Comparison of ENCODE assay signal across 4 fruit fly cellular contexts in genomic region chr3R:26462173-26462959, dm6.
TF ChIP-seq lines count a peak whose summit lies in the region.

No protein-coding gene starts in this region.

- TF ChIP-seq CTCF in whole organism, embryonic (GFP tag; optimal IDR thresholded peaks at IDR 0.05; lab: Kevin White, UChicago): no peak

TF ChIP-seq in whole organism, 6 proteins besides CTCF, POLR2A, EP300 and RAD21:
- TF ChIP-seq CG8478 (optimal IDR thresholded peaks at IDR 0.05; lab: Kevin White, UChicago) (no peak), Dll (optimal IDR thresholded peaks at IDR 0.05; lab: Kevin White, UChicago) (peak; percentile 15), pan (optimal IDR thresholded peaks at IDR 0.05; lab: Kevin White, UChicago) (no peak), psq (optimal IDR thresholded peaks at IDR 0.05; lab: Kevin White, UChicago) (no peak)

TF ChIP-seq in whole organism, embryonic, 481 proteins besides CTCF, POLR2A, EP300 and RAD21 (continues in another document):
- no peak for TF ChIP-seq CG7372 (GFP tag; IDR thresholded peaks at IDR 0.05; lab: Robert Waterston, UW)
- TF ChIP-seq CG8359 (GFP tag; optimal IDR thresholded peaks at IDR 0.05; lab: Kevin White, UChicago; ENCODE audit: borderline replicate concordance): no peak
- TF ChIP-seq ato (GFP tag; IDR thresholded peaks at IDR 0.05; lab: Robert Waterston, UW; ENCODE audit: partially characterized antibody): no peak
- no peak; the same call in 2 of the 3 replicates for TF ChIP-seq CG17361 (GFP tag; IDR thresholded peaks at IDR 0.05; lab: Robert Waterston, UW)
- peak; percentile 5; the same call in 1 of the 2 replicates for TF ChIP-seq CG10321 (GFP tag; IDR thresholded peaks at IDR 0.05; lab: Robert Waterston, UW)
- TF ChIP-seq CG31441 (GFP tag; IDR thresholded peaks at IDR 0.05; lab: Robert Waterston, UW): peak; percentile 51; the same call in 1 of the 2 replicates
- peak; percentile 58 for TF ChIP-seq dmrt99B (tag; optimal IDR thresholded peaks at IDR 0.05; lab: Kevin White, UChicago)
- peak; percentile 1 for TF ChIP-seq CG6854 (GFP tag; optimal IDR thresholded peaks at IDR 0.05; lab: Kevin White, UChicago)
- no peak for TF ChIP-seq ro (GFP tag; IDR thresholded peaks at IDR 0.05; lab: Robert Waterston, UW)
- 0 out of 2 replicates have a peak, but pooled peaks have one; percentile 22 for TF ChIP-seq stc (GFP tag; IDR thresholded peaks at IDR 0.05; lab: Robert Waterston, UW)
- TF ChIP-seq vvl (GFP tag; IDR thresholded peaks at IDR 0.05; lab: Robert Waterston, UW): peak; percentile 60; the same call in 1 of the 2 replicates
- peak; percentile 22; the same call in 2 of the 3 replicates for TF ChIP-seq tgo (GFP tag; IDR thresholded peaks at IDR 0.05; lab: Robert Waterston, UW)
- peak; percentile 3 for TF ChIP-seq lilli (GFP tag; optimal IDR thresholded peaks at IDR 0.05; lab: Kevin White, UChicago)
- 0 out of 2 replicates have a peak, but pooled peaks have one; percentile 31 for TF ChIP-seq CG17328 (GFP tag; IDR thresholded peaks at IDR 0.05; lab: Robert Waterston, UW)
- peak; percentile 79 for TF ChIP-seq Blimp-1 (GFP tag; optimal IDR thresholded peaks at IDR 0.05; lab: Kevin White, UChicago)
- TF ChIP-seq CG9817 (tag; optimal IDR thresholded peaks at IDR 0.05; lab: Kevin White, UChicago): no peak
- TF ChIP-seq sima (GFP tag; optimal IDR thresholded peaks at IDR 0.05; lab: Kevin White, UChicago): no peak
- TF ChIP-seq CG2120 (GFP tag; optimal IDR thresholded peaks at IDR 0.05; lab: Kevin White, UChicago): peak; percentile 17
- no peak for TF ChIP-seq CG2199 (GFP tag; IDR thresholded peaks at IDR 0.05; lab: Robert Waterston, UW)
- no peak for TF ChIP-seq cad (GFP tag; optimal IDR thresholded peaks at IDR 0.05; lab: Kevin White, UChicago)
- TF ChIP-seq phol (tag; optimal IDR thresholded peaks at IDR 0.05; lab: Kevin White, UChicago): peak; percentile 26
- TF ChIP-seq CG10366 (GFP tag; IDR thresholded peaks at IDR 0.05; lab: Robert Waterston, UW): no peak
- TF ChIP-seq CG8388 (GFP tag; optimal IDR thresholded peaks at IDR 0.05; lab: Kevin White, UChicago): no peak
- TF ChIP-seq fu2 (GFP tag; optimal IDR thresholded peaks at IDR 0.05; lab: Kevin White, UChicago): no peak
- TF ChIP-seq CG16813 (GFP tag; IDR thresholded peaks at IDR 0.05; lab: Robert Waterston, UW; ENCODE audit: partially characterized antibody): no peak
- TF ChIP-seq fd102C (GFP tag; optimal IDR thresholded peaks at IDR 0.05; lab: Kevin White, UChicago): no peak
- no peak for TF ChIP-seq ssp (GFP tag; IDR thresholded peaks at IDR 0.05; lab: Robert Waterston, UW)
- TF ChIP-seq CG11696 (GFP tag; IDR thresholded peaks at IDR 0.05; lab: Robert Waterston, UW): no peak

TF ChIP-seq in whole organism, prepupa, 60 proteins besides CTCF, POLR2A, EP300 and RAD21 (continues in another document):
- TF ChIP-seq CG3919 (GFP tag; optimal IDR thresholded peaks at IDR 0.05; lab: Kevin White, UChicago) (peak; percentile 60), CG6163 (GFP tag; IDR thresholded peaks at IDR 0.05; lab: Robert Waterston, UW) (no peak; the same call in 2 of the 3 replicates), fd85E (GFP tag; optimal IDR thresholded peaks at IDR 0.05; lab: Kevin White, UChicago) (no peak), CG31627 (GFP tag; optimal IDR thresholded peaks at IDR 0.05; lab: Kevin White, UChicago) (no peak), OdsH (GFP tag; optimal IDR thresholded peaks at IDR 0.05; lab: Kevin White, UChicago) (peak; percentile 54), fkh (GFP tag; optimal IDR thresholded peaks at IDR 0.05; lab: Kevin White, UChicago) (no peak), achi (GFP tag; optimal IDR thresholded peaks at IDR 0.05; lab: Kevin White, UChicago) (peak; percentile 67), Ets96B (tag; optimal IDR thresholded peaks at IDR 0.05; lab: Kevin White, UChicago) (peak; percentile 8), Hr39 (GFP tag; optimal IDR thresholded peaks at IDR 0.05; lab: Kevin White, UChicago) (no peak), Hr4 (GFP tag; optimal IDR thresholded peaks at IDR 0.05; lab: Kevin White, UChicago) (peak; percentile 71), CG10669 (GFP tag; optimal IDR thresholded peaks at IDR 0.05; lab: Kevin White, UChicago) (peak; percentile 34), ss (GFP tag; optimal IDR thresholded peaks at IDR 0.05; lab: Kevin White, UChicago) (peak in 1 of 2 experiments; percentile 24), CG3032 (tag; optimal IDR thresholded peaks at IDR 0.05; lab: Kevin White, UChicago) (peak; percentile 25), CG8319 (GFP tag; optimal IDR thresholded peaks at IDR 0.05; lab: Kevin White, UChicago) (no peak), Sox102F (GFP tag; optimal IDR thresholded peaks at IDR 0.05; lab: Kevin White, UChicago) (no peak), CG15336 (GFP tag; IDR thresholded peaks at IDR 0.05; lab: Robert Waterston, UW) (peak; percentile 53), Blimp-1 (GFP tag; optimal IDR thresholded peaks at IDR 0.05; lab: Kevin White, UChicago) (no peak), Lpt (GFP tag; optimal IDR thresholded peaks at IDR 0.05; lab: Kevin White, UChicago) (no peak), Eip75B (GFP tag; optimal IDR thresholded peaks at IDR 0.05; lab: Kevin White, UChicago) (peak; percentile 50), CG34406 (GFP tag; optimal IDR thresholded peaks at IDR 0.05; lab: Kevin White, UChicago) (no peak), CG11294 (GFP tag; IDR thresholded peaks at IDR 0.05; lab: Robert Waterston, UW) (no peak), eg (GFP tag; IDR thresholded peaks at IDR 0.05; lab: Robert Waterston, UW) (peak; percentile 81), Sox15 (GFP tag; optimal IDR thresholded peaks at IDR 0.05; lab: Kevin White, UChicago) (no peak), esn (GFP tag; optimal IDR thresholded peaks at IDR 0.05; lab: Kevin White, UChicago) (peak; percentile 2), spab (GFP tag; optimal IDR thresholded peaks at IDR 0.05; lab: Kevin White, UChicago) (no peak), CG10631 (GFP tag; optimal IDR thresholded peaks at IDR 0.05; lab: Kevin White, UChicago) (peak; percentile 44), dac (GFP tag; optimal IDR thresholded peaks at IDR 0.05; lab: Kevin White, UChicago) (no peak), topi (GFP tag; optimal IDR thresholded peaks at IDR 0.05; lab: Kevin White, UChicago) (peak; percentile 7), lz (GFP tag; optimal IDR thresholded peaks at IDR 0.05; lab: Kevin White, UChicago) (no peak), CG6854 (GFP tag; optimal IDR thresholded peaks at IDR 0.05; lab: Kevin White, UChicago) (no peak), fd59A (GFP tag; optimal IDR thresholded peaks at IDR 0.05; lab: Kevin White, UChicago) (no peak), CG8632 (GFP tag; optimal IDR thresholded peaks at IDR 0.05; lab: Kevin White, UChicago) (no peak)

TF ChIP-seq in whole organism, pupa, 21 proteins besides CTCF, POLR2A, EP300 and RAD21:
- TF ChIP-seq CG34367 (tag; optimal IDR thresholded peaks at IDR 0.05; lab: Kevin White, UChicago): no peak
- peak; percentile 4 for TF ChIP-seq CG13204 (GFP tag; optimal IDR thresholded peaks at IDR 0.05; lab: Kevin White, UChicago)
- TF ChIP-seq Snoo (tag; optimal IDR thresholded peaks at IDR 0.05; lab: Kevin White, UChicago): no peak
- TF ChIP-seq gl (tag; optimal IDR thresholded peaks at IDR 0.05; lab: Kevin White, UChicago): peak; percentile 25
- TF ChIP-seq CG9948 (tag; optimal IDR thresholded peaks at IDR 0.05; lab: Kevin White, UChicago): peak; percentile 52
- peak; percentile 21 for TF ChIP-seq EcR (GFP tag; optimal IDR thresholded peaks at IDR 0.05; lab: Kevin White, UChicago)
- peak; percentile 63 for TF ChIP-seq CG8301 (tag; optimal IDR thresholded peaks at IDR 0.05; lab: Kevin White, UChicago)
- TF ChIP-seq Pif1B (GFP tag; optimal IDR thresholded peaks at IDR 0.05; lab: Kevin White, UChicago): peak; percentile 32
- peak; percentile 44 for TF ChIP-seq CG17806 (tag; optimal IDR thresholded peaks at IDR 0.05; lab: Kevin White, UChicago)
- no peak for TF ChIP-seq CG10348 (GFP tag; IDR thresholded peaks at IDR 0.05; lab: Robert Waterston, UW)
- TF ChIP-seq fd96Ca (GFP tag; IDR thresholded peaks at IDR 0.05; lab: Robert Waterston, UW): peak; percentile 39; the same call in 1 of the 3 replicates
- peak; percentile 15 for TF ChIP-seq CG15710 (tag; optimal IDR thresholded peaks at IDR 0.05; lab: Kevin White, UChicago)
- TF ChIP-seq Pif1A (GFP tag; optimal IDR thresholded peaks at IDR 0.05; lab: Kevin White, UChicago): peak; percentile 40
- TF ChIP-seq rn (GFP tag; IDR thresholded peaks at IDR 0.05; lab: Robert Waterston, UW): no peak
- peak; percentile 74 for TF ChIP-seq CG4496 (GFP tag; IDR thresholded peaks at IDR 0.05; lab: Robert Waterston, UW)
- peak; percentile 74 for TF ChIP-seq CG14655 (GFP tag; optimal IDR thresholded peaks at IDR 0.05; lab: Kevin White, UChicago)
- peak; percentile 44 for TF ChIP-seq CG12605 (GFP tag; IDR thresholded peaks at IDR 0.05; lab: Robert Waterston, UW)
- peak; percentile 44 for TF ChIP-seq CG8159 (tag; optimal IDR thresholded peaks at IDR 0.05; lab: Kevin White, UChicago)
- peak; percentile 72; the same call in 1 of the 2 replicates for TF ChIP-seq CG32121 (GFP tag; IDR thresholded peaks at IDR 0.05; lab: Robert Waterston, UW)
- peak; percentile 74 for TF ChIP-seq Ets98B (GFP tag; IDR thresholded peaks at IDR 0.05; lab: Robert Waterston, UW)
- peak; percentile 9 for TF ChIP-seq D1 (tag; optimal IDR thresholded peaks at IDR 0.05; lab: Kevin White, UChicago)
